Fruit fly (Drosophila melanogaster) whole organism, embryonic: ENCODE measurements around the gene CG11374.

Source experiments
- Atf-2 ChIP-seq: fragments of 200-800 bp; sonication (Bioruptor generic); optimal IDR thresholded peaks from 2 replicates; lab custom pipeline; 2016; ENCODE audit warnings: missing biosample characterization, missing genetic modification characterization
- B-H2 ChIP-seq: fragments of 200-800 bp; sonication (Bioruptor generic); optimal IDR thresholded peaks from 2 replicates; lab custom pipeline; 2018; ENCODE audit warnings: missing biosample characterization, mild to moderate bottlenecking, missing genetic modification characterization
- BEAF-32 ChIP-seq: fragments of 200-800 bp; sonication (Bioruptor generic); optimal IDR thresholded peaks from 3 replicates; lab custom pipeline; 2017; ENCODE audit warnings: missing biosample characterization, missing genetic modification characterization, mild to moderate bottlenecking, moderate library complexity, missing genetic modification reagents
- CG12659 ChIP-seq: fragments of 200-800 bp; sonication (Bioruptor generic); optimal IDR thresholded peaks from 3 replicates; lab custom pipeline; 2017; ENCODE audit warnings: mild to moderate bottlenecking, missing biosample characterization, missing genetic modification reagents, missing genetic modification characterization
- CG13287 ChIP-seq: fragments of 200-800 bp; sonication (Bioruptor generic); IDR thresholded peaks from 2 replicates; pipeline ENCODE4 v1.3.6; 2022; ENCODE audit warnings: missing biosample characterization, missing genetic modification characterization; ENCODE audit not compliant: partially characterized antibody
- CG14860 ChIP-seq: fragments of 200-800 bp; sonication (Bioruptor generic); IDR thresholded peaks from 3 replicates; pipeline ENCODE4 v1.3.6; 2022; ENCODE audit warnings: missing biosample characterization, missing genetic modification characterization; ENCODE audit not compliant: partially characterized antibody
- CG16813 ChIP-seq: fragments of 200-800 bp; sonication (Bioruptor generic); IDR thresholded peaks from 3 replicates; pipeline ENCODE4 v1.3.6; 2022; ENCODE audit warnings: missing biosample characterization, missing genetic modification characterization; ENCODE audit not compliant: partially characterized antibody
- CG16863 ChIP-seq: fragments of 200-800 bp; sonication (Bioruptor generic); optimal IDR thresholded peaks from 3 replicates; lab custom pipeline; 2016; ENCODE audit warnings: missing biosample characterization, missing genetic modification characterization
- CG17186 ChIP-seq: fragments of 200-800 bp; sonication (Bioruptor generic); optimal IDR thresholded peaks from 3 replicates; lab custom pipeline; 2017; ENCODE audit warnings: missing biosample characterization, missing genetic modification reagents, missing genetic modification characterization
- CG17361 ChIP-seq: fragments of 200-800 bp; sonication (Bioruptor generic); IDR thresholded peaks from 3 replicates; pipeline ENCODE4 v1.3.6; 2022; ENCODE audit warnings: missing biosample characterization, missing genetic modification characterization
- CG17568 ChIP-seq: fragments of 200-800 bp; sonication (Bioruptor generic); optimal IDR thresholded peaks from 2 replicates; lab custom pipeline; 2018; ENCODE audit warnings: missing biosample characterization, mild to moderate bottlenecking, missing genetic modification characterization, moderate library complexity
- CG17612 ChIP-seq: fragments of 200-800 bp; sonication (Bioruptor generic); IDR thresholded peaks from 2 replicates; pipeline ENCODE4 v1.3.6; 2022; ENCODE audit warnings: missing biosample characterization, missing genetic modification characterization
- CG18262 ChIP-seq: fragments of 200-800 bp; optimal IDR thresholded peaks from 3 replicates; lab custom pipeline; 2019; ENCODE audit warnings: missing biosample characterization, mild to moderate bottlenecking, missing genetic modification characterization, moderate library complexity
- CG2116 ChIP-seq: fragments of 200-800 bp; sonication (Bioruptor generic); optimal IDR thresholded peaks from 3 replicates; lab custom pipeline; 2018; ENCODE audit warnings: missing biosample characterization, mild to moderate bottlenecking, missing genetic modification characterization
- CG31365 ChIP-seq: fragments of 200-800 bp; sonication (Bioruptor generic); optimal IDR thresholded peaks from 2 replicates; lab custom pipeline; 2018; ENCODE audit warnings: missing biosample characterization, mild to moderate bottlenecking, missing genetic modification characterization
- CG6272 ChIP-seq: fragments of 200-800 bp; sonication (Bioruptor generic); IDR thresholded peaks from 2 replicates; pipeline ENCODE4 v1.3.6; 2022; ENCODE audit warnings: missing biosample characterization, missing genetic modification characterization
- CG9215 ChIP-seq: fragments of 200-800 bp; sonication (Bioruptor generic); IDR thresholded peaks from 2 replicates; pipeline ENCODE4 v1.3.6; 2022; ENCODE audit warnings: missing biosample characterization, missing genetic modification characterization
- CTCF ChIP-seq: fragments of 200-800 bp; sonication (Bioruptor generic); optimal IDR thresholded peaks from 2 replicates; lab custom pipeline; 2017; ENCODE audit warnings: missing biosample characterization, mild to moderate bottlenecking, missing genetic modification characterization, moderate library complexity
- Dp ChIP-seq: fragments of 200-800 bp; sonication (Bioruptor generic); optimal IDR thresholded peaks from 2 replicates; lab custom pipeline; 2018; ENCODE audit warnings: missing biosample characterization, mild to moderate bottlenecking, missing genetic modification characterization, moderate library complexity
- Dref ChIP-seq: fragments of 200-800 bp; sonication (Bioruptor generic); IDR thresholded peaks from 2 replicates; pipeline ENCODE4 v1.3.6; 2022; ENCODE audit warnings: missing biosample characterization, missing genetic modification characterization
- Ets97D ChIP-seq: fragments of 200-800 bp; sonication (Bioruptor generic); optimal IDR thresholded peaks from 3 replicates; lab custom pipeline; 2016; ENCODE audit warnings: missing biosample characterization, missing genetic modification characterization
- HLH4C ChIP-seq: fragments of 200-800 bp; sonication (Bioruptor generic); IDR thresholded peaks from 3 replicates; pipeline ENCODE4 v1.3.6; 2022; ENCODE audit warnings: missing biosample characterization, missing genetic modification characterization; ENCODE audit not compliant: partially characterized antibody
- HmgD ChIP-seq: fragments of 200-800 bp; sonication (Bioruptor generic); optimal IDR thresholded peaks from 3 replicates; lab custom pipeline; 2016; ENCODE audit warnings: missing biosample characterization, missing genetic modification characterization
- Hr78 ChIP-seq, 2 experiments: fragments of 200-800 bp in 1 of 2; fragments of >200 bp in 1 of 2; sonication (Bioruptor generic) in 1 of 2; optimal IDR thresholded peaks; 2 replicates each; lab custom pipeline; 2017 to 2019; ENCODE audit warnings: missing biosample characterization in 2 of 2, missing genetic modification characterization in 2 of 2, mild to moderate bottlenecking in 1 of 2, moderate library complexity in 1 of 2
- MBD-R2 ChIP-seq: fragments of 200-800 bp; sonication (Bioruptor generic); IDR thresholded peaks from 2 replicates; pipeline ENCODE4 v1.3.6; 2022; ENCODE audit warnings: missing biosample characterization, missing genetic modification characterization
- MESR4 ChIP-seq: fragments of 200-800 bp; sonication (Bioruptor generic); optimal IDR thresholded peaks from 2 replicates; lab custom pipeline; 2018; ENCODE audit warnings: missing biosample characterization, mild to moderate bottlenecking, missing genetic modification characterization, moderate library complexity
- Max ChIP-seq: fragments of 200-800 bp; sonication (Bioruptor generic); optimal IDR thresholded peaks from 2 replicates; lab custom pipeline; 2016; ENCODE audit warnings: missing biosample characterization, mild to moderate bottlenecking, missing genetic modification characterization
- Med ChIP-seq: fragments of 200-800 bp; sonication (Bioruptor generic); peaks from one replicate; lab custom pipeline; 2016; ENCODE audit warnings: missing biosample characterization, missing genetic modification characterization, mild to moderate bottlenecking, inconsistent platforms, moderate library complexity
- Myb ChIP-seq: fragments of 200-800 bp; sonication (Bioruptor generic); optimal IDR thresholded peaks from 2 replicates; lab custom pipeline; 2016; ENCODE audit warnings: missing biosample characterization, missing genetic modification characterization
- Xbp1 ChIP-seq: fragments of 200-800 bp; sonication (Bioruptor generic); optimal IDR thresholded peaks from 3 replicates; lab custom pipeline; 2016; ENCODE audit warnings: missing biosample characterization, mild to moderate bottlenecking, missing genetic modification characterization
- YL-1 ChIP-seq: fragments of 200-800 bp; sonication (Bioruptor generic); optimal IDR thresholded peaks from 3 replicates; lab custom pipeline; 2017; ENCODE audit warnings: missing biosample characterization, mild to moderate bottlenecking, missing genetic modification characterization
- ci ChIP-seq: fragments of 200-800 bp; sonication (Bioruptor generic); IDR thresholded peaks from 3 replicates; pipeline ENCODE4 v1.3.6; 2022; ENCODE audit warnings: missing biosample characterization, missing genetic modification characterization
- ems ChIP-seq: fragments of 200-800 bp; sonication (Bioruptor generic); optimal IDR thresholded peaks from 3 replicates; lab custom pipeline; 2016; ENCODE audit warnings: missing biosample characterization, missing genetic modification characterization
- hbn ChIP-seq: fragments of 200-800 bp; sonication (Bioruptor generic); IDR thresholded peaks from 2 replicates; pipeline ENCODE4 v1.3.6; 2022; ENCODE audit warnings: missing biosample characterization, missing genetic modification characterization; ENCODE audit not compliant: partially characterized antibody
- inv ChIP-seq: fragments of 200-800 bp; sonication (Bioruptor generic); IDR thresholded peaks from 2 replicates; pipeline ENCODE4 v1.3.6; 2022; ENCODE audit warnings: missing biosample characterization, missing genetic modification characterization; ENCODE audit not compliant: partially characterized antibody
- lbe ChIP-seq: fragments of 200-800 bp; sonication (Bioruptor generic); optimal IDR thresholded peaks from 2 replicates; lab custom pipeline; 2016; ENCODE audit warnings: missing biosample characterization, mild to moderate bottlenecking, missing genetic modification characterization
- lilli ChIP-seq: fragments of 200-800 bp; sonication (Bioruptor generic); optimal IDR thresholded peaks from 3 replicates; lab custom pipeline; 2016; ENCODE audit warnings: missing biosample characterization, missing genetic modification characterization
- maf-S ChIP-seq: fragments of 200-800 bp; sonication (Bioruptor generic); optimal IDR thresholded peaks from 2 replicates; lab custom pipeline; 2016; ENCODE audit warnings: missing biosample characterization, missing genetic modification characterization
- mld ChIP-seq: fragments of 200-800 bp; sonication (Bioruptor generic); IDR thresholded peaks from 3 replicates; pipeline ENCODE4 v1.3.6; 2022; ENCODE audit warnings: missing biosample characterization, missing genetic modification characterization; ENCODE audit not compliant: partially characterized antibody
- phol ChIP-seq: fragments of 200-800 bp; sonication (Bioruptor generic); optimal IDR thresholded peaks from 3 replicates; lab custom pipeline; 2018; ENCODE audit warnings: missing biosample characterization, mild to moderate bottlenecking, missing genetic modification characterization, moderate library complexity
- sna ChIP-seq: fragments of 200-800 bp; sonication (Bioruptor generic); IDR thresholded peaks from 2 replicates; pipeline ENCODE4 v1.3.6; 2022; ENCODE audit warnings: missing biosample characterization, missing genetic modification characterization; ENCODE audit not compliant: partially characterized antibody
- sob ChIP-seq: fragments of 200-800 bp; sonication (Bioruptor generic); IDR thresholded peaks from 2 replicates; pipeline ENCODE4 v1.3.6; 2022; ENCODE audit warnings: missing biosample characterization, missing genetic modification characterization
- sqz ChIP-seq: fragments of 200-800 bp; sonication (Bioruptor generic); optimal IDR thresholded peaks from 3 replicates; lab custom pipeline; 2018; ENCODE audit warnings: missing biosample characterization, mild to moderate bottlenecking, missing genetic modification characterization
- stwl ChIP-seq: fragments of 200-800 bp; sonication (Bioruptor generic); optimal IDR thresholded peaks from 3 replicates; lab custom pipeline; 2018; ENCODE audit warnings: missing biosample characterization, mild to moderate bottlenecking, missing genetic modification characterization, moderate library complexity
- tna ChIP-seq: fragments of 200-800 bp; sonication (Bioruptor generic); IDR thresholded peaks from 2 replicates; pipeline ENCODE4 v1.3.6; 2022; ENCODE audit warnings: missing biosample characterization, missing genetic modification characterization; ENCODE audit not compliant: partially characterized antibody
- trem ChIP-seq: fragments of 200-800 bp; optimal IDR thresholded peaks from 3 replicates; lab custom pipeline; 2019; ENCODE audit warnings: missing biosample characterization, mild to moderate bottlenecking, missing genetic modification characterization, moderate library complexity
- trh ChIP-seq: fragments of 200-800 bp; sonication (Bioruptor generic); optimal IDR thresholded peaks from 2 replicates; lab custom pipeline; 2016; ENCODE audit warnings: missing biosample characterization, missing genetic modification characterization
- vnd ChIP-seq: fragments of 200-800 bp; sonication (Bioruptor generic); IDR thresholded peaks from 3 replicates; pipeline ENCODE4 v1.3.6; 2022; ENCODE audit warnings: missing biosample characterization, missing genetic modification characterization; ENCODE audit not compliant: partially characterized antibody
- zen2 ChIP-seq: fragments of 200-800 bp; sonication (Bioruptor generic); IDR thresholded peaks from 3 replicates; pipeline ENCODE4 v1.3.6; 2022; ENCODE audit warnings: missing biosample characterization, missing genetic modification characterization; ENCODE audit not compliant: partially characterized antibody

CG11374 gene

dm6 chr2L:102161-102761 is 26.1 kb downstream of the CG11374 start, which contains the start of gene Creld (continued):
- TF ChIP-seq Myb, result peak; percentile 90
- no peak for TF ChIP-seq CG17568 (GFP tag; lab: Kevin White, UChicago)
- TF ChIP-seq Atf-2 (GFP tag; lab: Kevin White, UChicago), result peak; percentile 0
- TF ChIP-seq tna (GFP tag; lab: Robert Waterston, UW), result peak; percentile 100
- peak; percentile 40 for TF ChIP-seq CTCF (GFP tag; lab: Kevin White, UChicago)
- TF ChIP-seq Med, result peak; percentile 86
- peak; percentile 100 for TF ChIP-seq sna (GFP tag; lab: Robert Waterston, UW)
- TF ChIP-seq sob (GFP tag; lab: Robert Waterston, UW), result peak; percentile 51; the same call in 1 of the 2 replicates
- TF ChIP-seq CG2116 (GFP tag; lab: Kevin White, UChicago), result peak; percentile 82
- peak; percentile 42 for TF ChIP-seq MESR4 (GFP tag; lab: Kevin White, UChicago)
- TF ChIP-seq inv, result peak; percentile 99
- TF ChIP-seq sqz, result no peak
- peak; percentile 100 for TF ChIP-seq CG13287 (GFP tag; lab: Robert Waterston, UW)
- TF ChIP-seq CG17186, result peak; percentile 45
- TF ChIP-seq zen2 (GFP tag; lab: Robert Waterston, UW), result peak; percentile 100
- TF ChIP-seq lilli (GFP tag; lab: Kevin White, UChicago), result peak; percentile 43
- peak; percentile 100 for TF ChIP-seq CG14860
- peak; percentile 75 for TF ChIP-seq Ets97D (GFP tag; lab: Kevin White, UChicago)
- TF ChIP-seq lbe (GFP tag; lab: Kevin White, UChicago), result peak; percentile 61
- TF ChIP-seq CG17361 (GFP tag; lab: Robert Waterston, UW), result no peak
- peak; percentile 85 for TF ChIP-seq stwl (tag; lab: Kevin White, UChicago)
- peak; percentile 100 for TF ChIP-seq HLH4C (GFP tag; lab: Robert Waterston, UW)
- peak; percentile 58 for TF ChIP-seq trem (tag; lab: Kevin White, UChicago)
- TF ChIP-seq maf-S (GFP tag; lab: Kevin White, UChicago), result no peak
- peak; percentile 100 for TF ChIP-seq hbn
- TF ChIP-seq CG16863 (GFP tag; lab: Kevin White, UChicago), result no peak
- peak; percentile 67 for TF ChIP-seq YL-1
- TF ChIP-seq CG9215 (GFP tag; lab: Robert Waterston, UW), result no peak
- TF ChIP-seq ems (GFP tag; lab: Kevin White, UChicago), result peak; percentile 0
- TF ChIP-seq Dp, result peak; percentile 59
- peak; percentile 44 for TF ChIP-seq CG18262 (tag; lab: Kevin White, UChicago)
- peak; percentile 29 for TF ChIP-seq phol (tag; lab: Kevin White, UChicago)
- TF ChIP-seq trh (GFP tag; lab: Kevin White, UChicago), result no peak
- peak; percentile 13 for TF ChIP-seq HmgD (GFP tag; lab: Kevin White, UChicago)
- no peak for TF ChIP-seq CG31365
- peak; percentile 100 for TF ChIP-seq mld
- peak in 1 of 2 experiments; percentile 98 for TF ChIP-seq Hr78 (GFP tag; optimal IDR thresholded peaks at IDR 0.05; lab: Kevin White, UChicago)
- TF ChIP-seq BEAF-32 (GFP tag; lab: Kevin White, UChicago), result peak; percentile 99
- TF ChIP-seq CG17612 (GFP tag; lab: Robert Waterston, UW), result no peak
- peak; percentile 100 for TF ChIP-seq CG16813 (GFP tag; lab: Robert Waterston, UW)
- TF ChIP-seq ci (GFP tag; lab: Robert Waterston, UW), result no peak
- peak; percentile 63 for TF ChIP-seq CG12659 (GFP tag; lab: Kevin White, UChicago)
- TF ChIP-seq B-H2 (GFP tag; lab: Kevin White, UChicago), result peak; percentile 36
- peak; percentile 8 for TF ChIP-seq Max (GFP tag; lab: Kevin White, UChicago)
- TF ChIP-seq vnd (GFP tag; lab: Robert Waterston, UW), result peak; percentile 100
- TF ChIP-seq CG6272 (GFP tag; lab: Robert Waterston, UW), result no peak; the same call in 1 of the 2 replicates
- peak; percentile 34 for TF ChIP-seq Xbp1
- TF ChIP-seq MBD-R2, result peak; percentile 90
- peak; percentile 98 for TF ChIP-seq Dref (GFP tag; lab: Robert Waterston, UW)
